Fruit fly (Drosophila melanogaster): Measurements from ENCODE around the gene CG12746.

Gene CG12746

DNA sequence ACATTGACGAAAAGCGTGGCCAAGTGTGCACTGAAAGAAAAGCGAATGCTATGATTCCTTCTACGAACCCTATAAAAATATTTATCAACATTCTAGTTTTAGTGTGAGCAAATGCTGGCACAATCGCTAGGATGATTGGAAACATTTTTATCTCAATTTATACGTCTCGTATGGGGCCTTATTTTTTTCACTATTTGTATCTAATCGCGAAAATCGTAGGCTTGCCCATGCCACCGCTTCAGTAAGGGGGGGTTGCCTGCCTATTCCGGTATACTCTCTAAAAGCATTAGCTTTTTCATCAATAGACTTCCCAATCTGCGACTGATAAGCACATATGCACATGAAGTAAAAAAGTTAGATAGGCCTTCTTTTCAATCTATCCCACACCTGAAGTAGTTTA lies 958 bp downstream of the CG12746 start (continued):
- TF ChIP-seq CG6813 (GFP tag; optimal IDR thresholded peaks at IDR 0.05) (peak; percentile 76), HLH54F (GFP tag; optimal IDR thresholded peaks at IDR 0.05) (peak; percentile 80), CG8924 (tag; optimal IDR thresholded peaks at IDR 0.05) (peak; percentile 80), ato (GFP tag; IDR thresholded peaks at IDR 0.05; ENCODE audit: partially characterized antibody) (no peak), Hr78 (GFP tag; optimal IDR thresholded peaks at IDR 0.05) (no peak), NK7.1 (GFP tag; optimal IDR thresholded peaks at IDR 0.05) (peak; percentile 58), amos (GFP tag; IDR thresholded peaks at IDR 0.05; ENCODE audit: partially characterized antibody) (no peak), CG7987 (GFP tag; optimal IDR thresholded peaks at IDR 0.05) (peak; percentile 64), CG1529 (GFP tag; optimal IDR thresholded peaks at IDR 0.05) (peak; percentile 70), CG4404 (GFP tag; IDR thresholded peaks at IDR 0.05) (peak; percentile 52), Side (GFP tag; optimal IDR thresholded peaks at IDR 0.05) (peak; percentile 71), repo (GFP tag; optimal IDR thresholded peaks at IDR 0.05) (no peak), CG7839 (tag; optimal IDR thresholded peaks at IDR 0.05) (no peak), Six4 (GFP tag; optimal IDR thresholded peaks at IDR 0.05) (peak; percentile 50), crp (GFP tag; optimal IDR thresholded peaks at IDR 0.05) (no peak), mld (GFP tag; IDR thresholded peaks at IDR 0.05; ENCODE audit: partially characterized antibody) (no peak), CG34422 (GFP tag; IDR thresholded peaks at IDR 0.05) (peak; percentile 90), CG34224 (GFP tag; IDR thresholded peaks at IDR 0.05; ENCODE audit: partially characterized antibody) (no peak), CG5180 (GFP tag; optimal IDR thresholded peaks at IDR 0.05) (peak; percentile 47), Kr (GFP tag; optimal IDR thresholded peaks at IDR 0.05) (no peak), Ets65A (GFP tag) (peak; percentile 95), cwo (GFP tag; optimal IDR thresholded peaks at IDR 0.05) (peak; percentile 81), Xrp1 (GFP tag; IDR thresholded peaks at IDR 0.05) (peak; percentile 82), CG6254 (GFP tag; optimal IDR thresholded peaks at IDR 0.05) (peak; percentile 60), CG10462 (GFP tag; optimal IDR thresholded peaks at IDR 0.05) (peak; percentile 35), CG1233 (GFP tag; optimal IDR thresholded peaks at IDR 0.05) (peak; percentile 77), CG10979 (tag; optimal IDR thresholded peaks at IDR 0.05) (peak; percentile 67), Hey (tag; optimal IDR thresholded peaks at IDR 0.05) (peak; percentile 91), Trl (optimal IDR thresholded peaks at IDR 0.05) (no peak), Trl (GFP tag; optimal IDR thresholded peaks at IDR 0.05) (peak; percentile 37), CG17385 (GFP tag; optimal IDR thresholded peaks at IDR 0.05) (peak; percentile 83), aop (GFP tag; IDR thresholded peaks at IDR 0.05) (peak; percentile 74), Optix (GFP tag; IDR thresholded peaks at IDR 0.05) (peak; percentile 90), CG18262 (tag; optimal IDR thresholded peaks at IDR 0.05) (peak; percentile 72), CG1603 (tag; optimal IDR thresholded peaks at IDR 0.05) (peak; percentile 77), klu (GFP tag; IDR thresholded peaks at IDR 0.05) (peak; percentile 45; the same call in 1 of the 2 replicates), twi (tag; optimal IDR thresholded peaks at IDR 0.05) (peak; percentile 21), Nf-YA (GFP tag; IDR thresholded peaks at IDR 0.05) (peak; percentile 78), CG11456 (GFP tag; IDR thresholded peaks at IDR 0.05) (peak; percentile 83), Awh (GFP tag; IDR thresholded peaks at IDR 0.05) (peak; percentile 85), CG16863 (GFP tag; optimal IDR thresholded peaks at IDR 0.05) (peak; percentile 75), fu2 (GFP tag; optimal IDR thresholded peaks at IDR 0.05) (peak; percentile 53), CG7745 (tag; optimal IDR thresholded peaks at IDR 0.05) (no peak), HLHmδ (GFP tag; optimal IDR thresholded peaks at IDR 0.05) (no peak), CG30020 (tag; optimal IDR thresholded peaks at IDR 0.05) (no peak), ash1 (GFP tag; optimal IDR thresholded peaks at IDR 0.05) (no peak), unc-4 (GFP tag; IDR thresholded peaks at IDR 0.05; ENCODE audit: partially characterized antibody) (no peak), dpn (GFP tag; optimal IDR thresholded peaks at IDR 0.05) (peak; percentile 57 to 74), sim (GFP tag; IDR thresholded peaks at IDR 0.05) (peak; percentile 72), CG6654 (GFP tag; optimal IDR thresholded peaks at IDR 0.05) (peak; percentile 19)

Measured in whole organism, embryonic.